Worm (Caenorhabditis elegans): ENCODE measurements around the gene C14A6.13.

The C14A6.13 gene

DNA sequence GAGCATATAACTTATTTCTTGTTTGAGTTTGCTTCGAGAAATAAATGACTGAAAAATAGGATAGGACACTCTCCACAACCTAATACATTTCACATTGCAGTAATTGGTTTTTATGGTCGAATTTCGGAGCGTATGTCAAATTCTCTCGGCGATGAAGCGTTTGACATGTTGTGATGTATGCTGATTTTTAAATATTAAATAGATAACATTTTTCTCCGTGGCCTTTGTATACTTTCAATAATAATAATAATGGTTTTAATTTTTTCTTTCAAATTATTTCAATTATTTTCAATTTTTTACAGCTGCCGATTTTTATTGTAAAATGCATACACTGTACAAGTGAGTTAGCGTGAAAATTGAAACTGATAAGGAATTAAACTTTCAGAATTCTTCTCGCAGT is 15.1 kb downstream of the C14A6.13 start, which contains the start of gene C14A6.3:
C14A6.3 (plus strand) TSS at position 301 of the 400 bp plus-strand sequence.
- TF ChIP-seq sem-2 (GFP tag; optimal IDR thresholded peaks at IDR 0.05) (no peak), ceh-39 (tag; optimal IDR thresholded peaks at IDR 0.05) (no peak), nhr-28 (tag; optimal IDR thresholded peaks at IDR 0.05) (no peak), lin-13 (tag; optimal IDR thresholded peaks at IDR 0.05) (no peak), mls-2 (tag; optimal IDR thresholded peaks at IDR 0.05) (no peak), mep-1 (tag; optimal IDR thresholded peaks at IDR 0.05) (no peak), unc-120 (tag; optimal IDR thresholded peaks at IDR 0.05; ENCODE audit: poor library complexity, severe bottlenecking) (no peak), mab-5 (tag; optimal IDR thresholded peaks at IDR 0.05) (no peak), unc-39 (tag; optimal IDR thresholded peaks at IDR 0.05) (no peak), blmp-1 (tag; optimal IDR thresholded peaks at IDR 0.05) (no peak), nhr-237 (tag; optimal IDR thresholded peaks at IDR 0.05) (no peak), lsy-2 (tag; optimal IDR thresholded peaks at IDR 0.05) (no peak), ham-2 (GFP tag; optimal IDR thresholded peaks at IDR 0.05) (no peak), nhr-2 (tag; optimal IDR thresholded peaks at IDR 0.05) (no peak), nhr-12 (tag; optimal IDR thresholded peaks at IDR 0.05) (no peak), unc-62 (GFP tag; optimal IDR thresholded peaks at IDR 0.05) (no peak), elt-3 (tag; optimal IDR thresholded peaks at IDR 0.05) (no peak), bed-3 (GFP tag; optimal IDR thresholded peaks at IDR 0.05) (no peak), cnd-1 (tag; optimal IDR thresholded peaks at IDR 0.05) (no peak)

- TF ChIP-seq ztf-11 (tag; optimal IDR thresholded peaks at IDR 0.05) (no peak), unc-62 (GFP tag; optimal IDR thresholded peaks at IDR 0.05) (no peak), ham-2 (GFP tag; optimal IDR thresholded peaks at IDR 0.05) (no peak), mls-2 (tag; optimal IDR thresholded peaks at IDR 0.05) (no peak), flh-1 (GFP tag; optimal IDR thresholded peaks at IDR 0.05) (no peak), hlh-1 (tag; optimal IDR thresholded peaks at IDR 0.05) (no peak), sem-2 (GFP tag; optimal IDR thresholded peaks at IDR 0.05) (no peak), ceh-83 (GFP tag; optimal IDR thresholded peaks at IDR 0.05) (no peak), sptf-1 (tag; optimal IDR thresholded peaks at IDR 0.05) (no peak), pha-4 (tag; optimal IDR thresholded peaks at IDR 0.05) (no peak), ces-1 (GFP tag; optimal IDR thresholded peaks at IDR 0.05) (no peak), lsy-2 (tag; optimal IDR thresholded peaks at IDR 0.05) (no peak), ceh-43 (GFP tag; optimal IDR thresholded peaks at IDR 0.05) (no peak), drap-1 (GFP tag; optimal IDR thresholded peaks at IDR 0.05) (no peak), mep-1 (tag; optimal IDR thresholded peaks at IDR 0.05) (no peak), elt-1 (tag; optimal IDR thresholded peaks at IDR 0.05; ENCODE audit: borderline replicate concordance, insufficient read depth) (no peak), ceh-39 (tag; optimal IDR thresholded peaks at IDR 0.05) (no peak), zip-8 (tag; optimal IDR thresholded peaks at IDR 0.05) (no peak), unc-39 (tag; optimal IDR thresholded peaks at IDR 0.05) (no peak)
Observed at ce11 chrV:18144442-18144841, 16.7 kb downstream of the C14A6.13 start.

ce11 chrV:18143445-18143844 is 17.7 kb downstream of the C14A6.13 start, which contains the start of gene Y37H2A.14:
Y37H2A.14 (plus strand) TSS chrV:18143745.
- no peak for TF ChIP-seq mls-2 (tag; optimal IDR thresholded peaks at IDR 0.05)
- no peak for TF ChIP-seq bed-3 (GFP tag; optimal IDR thresholded peaks at IDR 0.05)
- TF ChIP-seq mep-1 (tag; optimal IDR thresholded peaks at IDR 0.05) = no peak
- TF ChIP-seq M03D4.4 (tag; optimal IDR thresholded peaks at IDR 0.05) = no peak
- TF ChIP-seq blmp-1 (tag; optimal IDR thresholded peaks at IDR 0.05) = no peak
- TF ChIP-seq nhr-28 (tag; optimal IDR thresholded peaks at IDR 0.05) = no peak
- TF ChIP-seq pha-4 (tag; optimal IDR thresholded peaks at IDR 0.05) = no peak
- no peak for TF ChIP-seq ham-2 (GFP tag; optimal IDR thresholded peaks at IDR 0.05)
- TF ChIP-seq nhr-237 (tag; optimal IDR thresholded peaks at IDR 0.05) = no peak
- no peak for TF ChIP-seq sptf-1 (tag; optimal IDR thresholded peaks at IDR 0.05)
- TF ChIP-seq ceh-83 (GFP tag; optimal IDR thresholded peaks at IDR 0.05) = no peak

DNA sequence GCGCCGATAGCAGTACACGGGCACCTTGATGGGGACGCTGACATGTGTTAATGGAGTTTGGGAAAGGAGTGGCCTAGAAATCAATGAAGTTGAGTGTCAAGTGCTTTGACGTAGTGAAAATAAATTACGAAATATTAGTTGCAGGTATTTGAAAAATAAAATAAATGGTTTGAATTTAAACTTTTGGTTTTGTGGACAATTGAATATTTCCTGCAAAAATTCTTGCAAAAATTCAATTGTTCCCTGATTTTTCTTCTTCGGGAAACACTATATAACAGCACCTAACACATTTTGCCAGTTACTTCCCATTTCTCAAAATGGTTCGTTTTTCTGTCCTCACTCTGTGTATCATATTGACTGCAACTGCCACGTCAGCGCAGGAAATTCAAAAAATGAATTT is 18.6 kb downstream of the C14A6.13 start, which contains the start of gene Y37H2A.13:
Y37H2A.13 (plus strand) TSS at position 301 of the 400 bp plus-strand sequence.
- TF ChIP-seq M03D4.4 (tag; optimal IDR thresholded peaks at IDR 0.05) = no peak
- no peak for TF ChIP-seq tbx-8 (GFP tag; optimal IDR thresholded peaks at IDR 0.05)
- no peak for TF ChIP-seq cnd-1 (tag; optimal IDR thresholded peaks at IDR 0.05)
- TF ChIP-seq snpc-4 (tag; optimal IDR thresholded peaks at IDR 0.05) = no peak
- TF ChIP-seq sem-2 (GFP tag; optimal IDR thresholded peaks at IDR 0.05) = no peak
- TF ChIP-seq flh-1 (GFP tag; optimal IDR thresholded peaks at IDR 0.05) = no peak
- no peak for TF ChIP-seq mab-5 (tag; optimal IDR thresholded peaks at IDR 0.05)
- TF ChIP-seq ceh-83 (GFP tag; optimal IDR thresholded peaks at IDR 0.05) = no peak
- no peak for TF ChIP-seq unc-120 (tag; optimal IDR thresholded peaks at IDR 0.05; ENCODE audit: poor library complexity, severe bottlenecking)
- TF ChIP-seq blmp-1 (tag; optimal IDR thresholded peaks at IDR 0.05) = no peak
- TF ChIP-seq ham-2 (GFP tag; optimal IDR thresholded peaks at IDR 0.05) = no peak
- TF ChIP-seq ceh-39 (tag; optimal IDR thresholded peaks at IDR 0.05) = no peak

Data from whole organism, mixed stage, embryonic.